Fruit fly (Drosophila melanogaster) whole organism, embryonic: ENCODE measurements around the gene CG18131.

Source experiments
- Asciz ChIP-seq: fragments of 200-800 bp; sonication (Bioruptor generic); optimal IDR thresholded peaks from 2 replicates; lab custom pipeline; 2017; ENCODE audit warnings: missing biosample characterization, mild to moderate bottlenecking, missing genetic modification characterization, missing genetic modification reagents
- CG10321 ChIP-seq: fragments of 200-800 bp; sonication (Bioruptor generic); IDR thresholded peaks from 2 replicates; pipeline ENCODE4 v1.3.6; 2022; ENCODE audit warnings: missing biosample characterization, missing genetic modification characterization
- CG10979 ChIP-seq: fragments of 200-800 bp; sonication (Bioruptor generic); optimal IDR thresholded peaks from 2 replicates; lab custom pipeline; 2018; ENCODE audit warnings: missing biosample characterization, mild to moderate bottlenecking, missing genetic modification characterization, moderate library complexity
- CG11085 ChIP-seq: fragments of 200-800 bp; sonication (Bioruptor generic); IDR thresholded peaks from 2 replicates; pipeline ENCODE4 v1.3.6; 2022; ENCODE audit warnings: missing biosample characterization, missing genetic modification characterization
- CG11398 ChIP-seq: fragments of 200-800 bp; sonication (Bioruptor generic); optimal IDR thresholded peaks from 2 replicates; lab custom pipeline; 2016; ENCODE audit warnings: missing biosample characterization, missing genetic modification characterization
- CG13894 ChIP-seq: fragments of 200-800 bp; sonication (Bioruptor generic); optimal IDR thresholded peaks from 3 replicates; lab custom pipeline; 2018; ENCODE audit warnings: missing biosample characterization, mild to moderate bottlenecking, missing genetic modification characterization, moderate library complexity
- CG14667 ChIP-seq: fragments of 200-800 bp; sonication (Bioruptor generic); IDR thresholded peaks from 2 replicates; pipeline ENCODE4 v1.3.6; 2022; ENCODE audit warnings: missing biosample characterization, missing genetic modification characterization
- CG16813 ChIP-seq: fragments of 200-800 bp; sonication (Bioruptor generic); IDR thresholded peaks from 3 replicates; pipeline ENCODE4 v1.3.6; 2022; ENCODE audit warnings: missing biosample characterization, missing genetic modification characterization; ENCODE audit not compliant: partially characterized antibody
- CG17328 ChIP-seq: fragments of 200-800 bp; sonication (Bioruptor generic); IDR thresholded peaks from 2 replicates; pipeline ENCODE4 v1.3.6; 2022; ENCODE audit warnings: missing biosample characterization, missing genetic modification characterization
- CG18262 ChIP-seq: fragments of 200-800 bp; optimal IDR thresholded peaks from 3 replicates; lab custom pipeline; 2019; ENCODE audit warnings: missing biosample characterization, mild to moderate bottlenecking, missing genetic modification characterization, moderate library complexity
- CG2199 ChIP-seq: fragments of 200-800 bp; sonication (Bioruptor generic); IDR thresholded peaks from 3 replicates; pipeline ENCODE4 v1.3.6; 2022; ENCODE audit warnings: missing biosample characterization, missing genetic modification characterization
- CG31441 ChIP-seq: fragments of 200-800 bp; sonication (Bioruptor generic); IDR thresholded peaks from 2 replicates; pipeline ENCODE4 v1.3.6; 2022; ENCODE audit warnings: missing biosample characterization, missing genetic modification characterization
- CG4360 ChIP-seq: fragments of 200-800 bp; sonication (Bioruptor generic); IDR thresholded peaks from 2 replicates; pipeline ENCODE4 v1.3.6; 2022; ENCODE audit warnings: missing biosample characterization, missing genetic modification characterization
- CG4404 ChIP-seq: fragments of 200-800 bp; sonication (Bioruptor generic); IDR thresholded peaks from 2 replicates; pipeline ENCODE4 v1.3.6; 2022; ENCODE audit warnings: missing biosample characterization, missing genetic modification characterization
- CG4424 ChIP-seq: fragments of 200-800 bp; sonication (Bioruptor generic); optimal IDR thresholded peaks from 3 replicates; lab custom pipeline; 2016; ENCODE audit warnings: missing biosample characterization, missing genetic modification characterization
- CG6272 ChIP-seq: fragments of 200-800 bp; sonication (Bioruptor generic); IDR thresholded peaks from 2 replicates; pipeline ENCODE4 v1.3.6; 2022; ENCODE audit warnings: missing biosample characterization, missing genetic modification characterization
- CG6813 ChIP-seq: fragments of 200-800 bp; sonication (Bioruptor generic); optimal IDR thresholded peaks from 2 replicates; lab custom pipeline; 2017; ENCODE audit warnings: missing biosample characterization, missing genetic modification characterization, mild to moderate bottlenecking, moderate library complexity, missing genetic modification reagents
- CG7372 ChIP-seq: fragments of 200-800 bp; sonication (Bioruptor generic); IDR thresholded peaks from 2 replicates; pipeline ENCODE4 v1.3.6; 2022; ENCODE audit warnings: missing biosample characterization, missing genetic modification characterization
- CG8281 ChIP-seq: fragments of 200-800 bp; sonication (Bioruptor generic); optimal IDR thresholded peaks from 2 replicates; lab custom pipeline; 2018; ENCODE audit warnings: missing biosample characterization, mild to moderate bottlenecking, missing genetic modification characterization, moderate library complexity
- CG8359 ChIP-seq: fragments of 200-800 bp; sonication (Bioruptor generic); optimal IDR thresholded peaks from 2 replicates; lab custom pipeline; 2017; ENCODE audit warnings: missing biosample characterization, mild to moderate bottlenecking, missing genetic modification characterization, borderline replicate concordance
- Drgx ChIP-seq: fragments of 200-800 bp; sonication (Bioruptor generic); IDR thresholded peaks from 2 replicates; pipeline ENCODE4 v1.3.6; 2022; ENCODE audit warnings: missing biosample characterization, missing genetic modification characterization
- E2f2 ChIP-seq: fragments of 200-800 bp; sonication (Bioruptor generic); IDR thresholded peaks from 2 replicates; pipeline ENCODE4 v1.3.6; 2022; ENCODE audit warnings: missing biosample characterization, missing genetic modification characterization
- NK7.1 ChIP-seq: fragments of 200-800 bp; sonication (Bioruptor generic); optimal IDR thresholded peaks from 3 replicates; lab custom pipeline; 2016; ENCODE audit warnings: missing biosample characterization, missing genetic modification characterization
- ara ChIP-seq: fragments of 200-800 bp; sonication (Bioruptor generic); IDR thresholded peaks from 2 replicates; pipeline ENCODE4 v1.3.6; 2022; ENCODE audit warnings: missing biosample characterization, missing genetic modification characterization
- ato ChIP-seq: fragments of 200-800 bp; sonication (Bioruptor generic); IDR thresholded peaks from 2 replicates; pipeline ENCODE4 v1.3.6; 2022; ENCODE audit warnings: missing biosample characterization, missing genetic modification characterization; ENCODE audit not compliant: partially characterized antibody
- bsh ChIP-seq, 2 experiments: fragments of 200-800 bp; sonication (Bioruptor generic); optimal IDR thresholded peaks; 2 replicates each; lab custom pipeline; 2017 to 2018; ENCODE audit warnings: mild to moderate bottlenecking in 2 of 2, missing biosample characterization in 2 of 2, missing genetic modification characterization in 2 of 2, moderate library complexity in 1 of 2
- chif ChIP-seq, 2 experiments: fragments of 200-800 bp; sonication (Bioruptor generic); optimal IDR thresholded peaks; 3 replicates each; lab custom pipeline; 2016; ENCODE audit warnings: missing biosample characterization in 2 of 2, missing genetic modification characterization in 2 of 2
- crol ChIP-seq: fragments of 200-800 bp; sonication (Bioruptor generic); IDR thresholded peaks from 2 replicates; pipeline ENCODE4 v1.3.6; 2022; ENCODE audit warnings: missing biosample characterization, missing genetic modification characterization
- dmrt11E ChIP-seq: fragments of 200-800 bp; sonication (Bioruptor generic); optimal IDR thresholded peaks from 3 replicates; lab custom pipeline; 2018; ENCODE audit warnings: missing biosample characterization, mild to moderate bottlenecking, missing genetic modification characterization, moderate library complexity
- en ChIP-seq: fragments of 200-800 bp; sonication (Bioruptor generic); optimal IDR thresholded peaks from 2 replicates; lab custom pipeline; 2016; ENCODE audit warnings: missing biosample characterization, missing genetic modification characterization
- fru ChIP-seq: fragments of >200 bp; optimal IDR thresholded peaks from 2 replicates; lab custom pipeline; 2017
- fu2 ChIP-seq: fragments of 200-800 bp; sonication (Bioruptor generic); optimal IDR thresholded peaks from 2 replicates; lab custom pipeline; 2016; ENCODE audit warnings: missing biosample characterization, missing genetic modification characterization
- gce ChIP-seq: fragments of 200-800 bp; sonication (Bioruptor generic); IDR thresholded peaks from 3 replicates; pipeline ENCODE4 v1.3.6; 2022; ENCODE audit warnings: missing biosample characterization, missing genetic modification characterization
- gsb-n ChIP-seq: fragments of 200-800 bp; sonication (Bioruptor generic); optimal IDR thresholded peaks from 3 replicates; lab custom pipeline; 2018; ENCODE audit warnings: missing biosample characterization, mild to moderate bottlenecking, missing genetic modification characterization
- ham ChIP-seq: fragments of 200-800 bp; sonication (Bioruptor generic); IDR thresholded peaks from 2 replicates; pipeline ENCODE4 v1.3.6; 2022; ENCODE audit warnings: missing biosample characterization, missing genetic modification characterization
- inv ChIP-seq: fragments of 200-800 bp; sonication (Bioruptor generic); IDR thresholded peaks from 2 replicates; pipeline ENCODE4 v1.3.6; 2022; ENCODE audit warnings: missing biosample characterization, missing genetic modification characterization; ENCODE audit not compliant: partially characterized antibody
- ken ChIP-seq: fragments of 200-800 bp; sonication (Bioruptor generic); IDR thresholded peaks from 3 replicates; pipeline ENCODE4 v1.3.6; 2022; ENCODE audit warnings: missing biosample characterization, missing genetic modification characterization
- luna ChIP-seq: fragments of 200-800 bp; sonication (Bioruptor generic); optimal IDR thresholded peaks from 2 replicates; lab custom pipeline; 2016; ENCODE audit warnings: missing biosample characterization, missing genetic modification characterization
- oc ChIP-seq: fragments of 200-800 bp; sonication (Bioruptor generic); optimal IDR thresholded peaks from 2 replicates; lab custom pipeline; 2018; ENCODE audit warnings: missing biosample characterization, mild to moderate bottlenecking, missing genetic modification characterization, moderate library complexity
- phol ChIP-seq: fragments of 200-800 bp; sonication (Bioruptor generic); optimal IDR thresholded peaks from 3 replicates; lab custom pipeline; 2018; ENCODE audit warnings: missing biosample characterization, mild to moderate bottlenecking, missing genetic modification characterization, moderate library complexity
- prd ChIP-seq, 3 experiments: fragments of >200 bp in 2 of 3; fragments of 200-800 bp in 1 of 3; sonication (Bioruptor generic) in 1 of 3; optimal IDR thresholded peaks in 2 of 3; IDR thresholded peaks in 1 of 3; 2 replicates in 2 of 3; 3 replicates in 1 of 3; pipeline versions ENCODE4 v1.3.6 to Lab custom; 2017 to 2022; ENCODE audit warnings: missing biosample characterization in 1 of 3, missing genetic modification characterization in 1 of 3
- psq ChIP-seq: fragments of 200-800 bp; sonication (Bioruptor generic); optimal IDR thresholded peaks from 2 replicates; lab custom pipeline; 2017; ENCODE audit warnings: missing biosample characterization, missing genetic modification characterization
- sd ChIP-seq: fragments of 200-800 bp; sonication (Bioruptor generic); optimal IDR thresholded peaks from 3 replicates; lab custom pipeline; 2018; ENCODE audit warnings: missing biosample characterization, mild to moderate bottlenecking, missing genetic modification characterization, moderate library complexity
- sens ChIP-seq: fragments of 200-800 bp; sonication (Bioruptor generic); peaks from one replicate; lab custom pipeline; 2016; ENCODE audit warnings: missing biosample characterization, missing genetic modification characterization
- twi ChIP-seq: fragments of 200-800 bp; optimal IDR thresholded peaks from 2 replicates; lab custom pipeline; 2019; ENCODE audit warnings: missing biosample characterization, mild to moderate bottlenecking, missing genetic modification characterization, moderate library complexity
- vvl ChIP-seq: fragments of 200-800 bp; sonication (Bioruptor generic); IDR thresholded peaks from 2 replicates; pipeline ENCODE4 v1.3.6; 2022; ENCODE audit warnings: missing biosample characterization, missing genetic modification characterization
- wek ChIP-seq: fragments of 200-800 bp; sonication (Bioruptor generic); optimal IDR thresholded peaks from 3 replicates; lab custom pipeline; 2018; ENCODE audit warnings: missing biosample characterization, mild to moderate bottlenecking, missing genetic modification characterization, moderate library complexity
- zfh1 ChIP-seq: fragments of 200-800 bp; sonication (Bioruptor generic); IDR thresholded peaks from 3 replicates; pipeline ENCODE4 v1.3.6; 2022; ENCODE audit warnings: missing biosample characterization, missing genetic modification characterization

Gene CG18131

dm6 chr2L:1458584-1459203, 41.7 kb downstream of the CG18131 start:
- peak; percentile 78 for TF ChIP-seq Drgx (GFP tag; lab: Robert Waterston, UW)
- peak; percentile 43 for TF ChIP-seq sens
- TF ChIP-seq luna (GFP tag; lab: Kevin White, UChicago), result no peak
- no peak for TF ChIP-seq gce (GFP tag; lab: Robert Waterston, UW)
- TF ChIP-seq CG4360 (GFP tag; lab: Robert Waterston, UW), result peak; percentile 59
- peak in 1 of 2 experiments; percentile 40 for TF ChIP-seq bsh (GFP tag; optimal IDR thresholded peaks at IDR 0.05; lab: Kevin White, UChicago)
- TF ChIP-seq crol, result peak; percentile 44; the same call in 1 of the 2 replicates
- TF ChIP-seq, all 482 proteins: peak for 5

dm6 chr2L:1456822-1457221, 43.6 kb downstream of the CG18131 start:
- no peak for TF ChIP-seq CG7372
- TF ChIP-seq prd (optimal IDR thresholded peaks at IDR 0.05; lab: Kevin White, UChicago), result no peak
- peak; percentile 82; the same call in 2 of the 3 replicates for TF ChIP-seq prd (GFP tag; IDR thresholded peaks at IDR 0.05; lab: Robert Waterston, UW)
- no peak for TF ChIP-seq CG8281 (tag; lab: Kevin White, UChicago)
- TF ChIP-seq wek, result no peak
- no peak for TF ChIP-seq inv
- TF ChIP-seq CG10979 (tag; lab: Kevin White, UChicago), result peak; percentile 47
- no peak for TF ChIP-seq CG16813 (GFP tag; lab: Robert Waterston, UW)
- no peak for TF ChIP-seq fru
- no peak for TF ChIP-seq CG14667 (GFP tag; lab: Robert Waterston, UW)
- no peak for TF ChIP-seq gsb-n
- TF ChIP-seq NK7.1 (GFP tag; lab: Kevin White, UChicago), result no peak
- peak; percentile 57 for TF ChIP-seq Drgx (GFP tag; lab: Robert Waterston, UW)
- TF ChIP-seq dmrt11E (tag; lab: Kevin White, UChicago), result peak; percentile 64
- TF ChIP-seq CG11085 (GFP tag; lab: Robert Waterston, UW), result no peak
- TF ChIP-seq CG6272 (GFP tag; lab: Robert Waterston, UW), result peak; percentile 36; the same call in 1 of the 2 replicates
- peak; percentile 32 for TF ChIP-seq phol (tag; lab: Kevin White, UChicago)
- no peak for TF ChIP-seq ato (GFP tag; lab: Robert Waterston, UW)
- TF ChIP-seq en (GFP tag; lab: Kevin White, UChicago), result no peak
- TF ChIP-seq CG8359 (GFP tag; lab: Kevin White, UChicago), result no peak
- TF ChIP-seq CG11398 (GFP tag; lab: Kevin White, UChicago), result no peak
- no peak for TF ChIP-seq oc (tag; lab: Kevin White, UChicago)
- TF ChIP-seq Asciz (GFP tag; lab: Kevin White, UChicago), result no peak
- TF ChIP-seq CG6813, result no peak
- TF ChIP-seq E2f2, result no peak
- TF ChIP-seq psq (GFP tag; lab: Kevin White, UChicago), result no peak
- no peak for TF ChIP-seq ken (GFP tag; lab: Robert Waterston, UW)
- peak; percentile 54 for TF ChIP-seq ara (GFP tag; lab: Robert Waterston, UW)
- no peak for TF ChIP-seq CG10321 (GFP tag; lab: Robert Waterston, UW)
- TF ChIP-seq CG4424 (GFP tag; lab: Kevin White, UChicago), result no peak
- 0 out of 3 replicates have a peak, but pooled peaks have one; percentile 36 for TF ChIP-seq zfh1 (GFP tag; lab: Robert Waterston, UW)
- no peak for TF ChIP-seq ham (GFP tag; lab: Robert Waterston, UW)
- TF ChIP-seq chif (GFP tag; optimal IDR thresholded peaks at IDR 0.05; lab: Kevin White, UChicago), result no peak
- no peak for TF ChIP-seq CG31441 (GFP tag; lab: Robert Waterston, UW)
- TF ChIP-seq sens, result peak; percentile 87
- 0 out of 2 replicates have a peak, but pooled peaks have one; percentile 7 for TF ChIP-seq vvl (GFP tag; lab: Robert Waterston, UW)
- no peak for TF ChIP-seq CG13894
- peak; percentile 43; the same call in 1 of the 2 replicates for TF ChIP-seq CG17328 (GFP tag; lab: Robert Waterston, UW)
- peak; percentile 11 for TF ChIP-seq CG18262 (tag; lab: Kevin White, UChicago)
- TF ChIP-seq CG2199, result no peak
- no peak for TF ChIP-seq sd
- TF ChIP-seq CG4404 (GFP tag; lab: Robert Waterston, UW), result peak; percentile 75
- no peak for TF ChIP-seq twi (tag; lab: Kevin White, UChicago)
- TF ChIP-seq fu2 (GFP tag; lab: Kevin White, UChicago), result no peak
